Fruit fly (Drosophila melanogaster): Measurements from ENCODE around the gene CG18088.

Gene CG18088

dm6 chr2L:8951184-8951934 lies 16.0 kb upstream of the CG18088 start, which contains the start of gene C1GalTA (continued):
- no peak for TF ChIP-seq Myc (optimal IDR thresholded peaks at IDR 0.05)
- peak; percentile 69 for TF ChIP-seq ey (GFP tag; optimal IDR thresholded peaks at IDR 0.05)

dm6 chr2L:8952194-8953037 lies 14.9 kb upstream of the CG18088 start:
- no peak for TF ChIP-seq dl (GFP tag; optimal IDR thresholded peaks at IDR 0.05; ENCODE audit: insufficient read depth in 1 of 2, partially characterized antibody in 2 of 2)
- TF ChIP-seq pan (optimal IDR thresholded peaks at IDR 0.05) = no peak
- peak; percentile 74 for TF ChIP-seq rgr (GFP tag; optimal IDR thresholded peaks at IDR 0.05)
- TF ChIP-seq foxo (GFP tag; optimal IDR thresholded peaks at IDR 0.05) = peak in 1 of 2 experiments; percentile 76
- TF ChIP-seq Myc (optimal IDR thresholded peaks at IDR 0.05) = no peak
- TF ChIP-seq Rel (GFP tag; optimal IDR thresholded peaks at IDR 0.05) = no peak
- TF ChIP-seq Rel (tag; optimal IDR thresholded peaks at IDR 0.05) = no peak
- TF ChIP-seq Jra (GFP tag; optimal IDR thresholded peaks at IDR 0.05) = no peak
- TF ChIP-seq Hnf4 (GFP tag; optimal IDR thresholded peaks at IDR 0.05) = peak; percentile 4
- TF ChIP-seq tai (GFP tag; optimal IDR thresholded peaks at IDR 0.05) = peak; percentile 25
- TF ChIP-seq fru (GFP tag; optimal IDR thresholded peaks at IDR 0.05) = peak; percentile 71
- TF ChIP-seq CrebA (GFP tag; optimal IDR thresholded peaks at IDR 0.05; ENCODE audit: borderline replicate concordance) = peak; percentile 79
- no peak for TF ChIP-seq Hr78 (GFP tag; optimal IDR thresholded peaks at IDR 0.05)
- no peak for TF ChIP-seq sage (GFP tag; optimal IDR thresholded peaks at IDR 0.05)
- TF ChIP-seq CG9705 (GFP tag; optimal IDR thresholded peaks at IDR 0.05) = no peak
- no peak for TF ChIP-seq Mio (GFP tag; optimal IDR thresholded peaks at IDR 0.05)
- no peak for TF ChIP-seq N (GFP tag; optimal IDR thresholded peaks at IDR 0.05)
- no peak for TF ChIP-seq dsf (GFP tag; optimal IDR thresholded peaks at IDR 0.05; ENCODE audit: borderline replicate concordance)
- peak; percentile 68 for TF ChIP-seq Sp1 (GFP tag; optimal IDR thresholded peaks at IDR 0.05)
- no peak for TF ChIP-seq sv (GFP tag; optimal IDR thresholded peaks at IDR 0.05)
- no peak for TF ChIP-seq jim (GFP tag; optimal IDR thresholded peaks at IDR 0.05)
- TF ChIP-seq Dif (GFP tag; optimal IDR thresholded peaks at IDR 0.05; ENCODE audit: partially characterized antibody) = peak; percentile 81
- TF ChIP-seq usp (GFP tag; optimal IDR thresholded peaks at IDR 0.05) = no peak
- TF ChIP-seq Abd-B (GFP tag; optimal IDR thresholded peaks at IDR 0.05) = no peak
- no peak for TF ChIP-seq Dfd (GFP tag; optimal IDR thresholded peaks at IDR 0.05)
- TF ChIP-seq Vsx2 (GFP tag; optimal IDR thresholded peaks at IDR 0.05; ENCODE audit: partially characterized antibody) = peak; percentile 49
- no peak for TF ChIP-seq GATAd (GFP tag; optimal IDR thresholded peaks at IDR 0.05)
- TF ChIP-seq Hr83 (GFP tag; optimal IDR thresholded peaks at IDR 0.05; ENCODE audit: poor library complexity, severe bottlenecking) = no peak
- peak; percentile 67 for TF ChIP-seq OdsH (GFP tag; optimal IDR thresholded peaks at IDR 0.05)
- no peak for TF ChIP-seq lola (GFP tag; optimal IDR thresholded peaks at IDR 0.05)
- TF ChIP-seq ey (GFP tag; optimal IDR thresholded peaks at IDR 0.05) = peak; percentile 70
- no peak for TF ChIP-seq dmrt93B (GFP tag; optimal IDR thresholded peaks at IDR 0.05)
- TF ChIP-seq HLH106 (tag; optimal IDR thresholded peaks at IDR 0.05) = peak; percentile 45
- TF ChIP-seq h (GFP tag; optimal IDR thresholded peaks at IDR 0.05) = peak; percentile 75
- peak; percentile 68 for TF ChIP-seq br (GFP tag; optimal IDR thresholded peaks at IDR 0.05)
- no peak for TF ChIP-seq brk (GFP tag; optimal IDR thresholded peaks at IDR 0.05)
- TF ChIP-seq woc (GFP tag; optimal IDR thresholded peaks at IDR 0.05) = peak; percentile 48
- TF ChIP-seq CG32264 (GFP tag; optimal IDR thresholded peaks at IDR 0.05) = no peak
- peak; percentile 48 for TF ChIP-seq psq (GFP tag; optimal IDR thresholded peaks at IDR 0.05)

Measured in whole organism, wandering third instar larva.